Worm (Caenorhabditis elegans) whole organism, mixed stage, embryonic: Measurements from ENCODE around the gene hpd-1.

ENCODE experiments used
- M03D4.4 ChIP-seq: sonication (generic microtip); optimal IDR thresholded peaks from 2 replicates; lab custom pipeline; 2017; ENCODE audit warnings: mild to moderate bottlenecking, missing genetic modification characterization, missing compliant biosample characterization
- elt-1 ChIP-seq: sonication (generic microtip); optimal IDR thresholded peaks from 2 replicates; lab custom pipeline; 2017; ENCODE audit warnings: missing genetic modification characterization, mild to moderate bottlenecking, missing compliant biosample characterization, antibody characterized with exemption, moderate library complexity, borderline replicate concordance; ENCODE audit not compliant: insufficient read depth
- nhr-237 ChIP-seq: fragments of 150-350 bp; optimal IDR thresholded peaks from 2 replicates; lab custom pipeline; 2014; ENCODE audit warnings: missing biosample characterization, missing genetic modification characterization
- nhr-28 ChIP-seq: fragments of 150-350 bp; optimal IDR thresholded peaks from 2 replicates; lab custom pipeline; 2014; ENCODE audit warnings: missing biosample characterization, missing genetic modification characterization
- nhr-76 ChIP-seq: sonication (generic microtip); optimal IDR thresholded peaks from 2 replicates; lab custom pipeline; 2017; ENCODE audit warnings: missing biosample characterization, missing genetic modification characterization
- pha-4 ChIP-seq: fragments of 150-350 bp; optimal IDR thresholded peaks from 2 replicates; lab custom pipeline; 2018; ENCODE audit warnings: missing biosample characterization, missing genetic modification reagents, missing genetic modification characterization

- TF ChIP-seq pha-4 (tag; lab: Kevin White, UChicago) (no peak), M03D4.4 (tag; lab: Kevin White, UChicago) (no peak), nhr-237 (no peak), nhr-28 (tag; lab: Kevin White, UChicago) (no peak), nhr-76 (tag; lab: Kevin White, UChicago) (no peak), elt-1 (tag; lab: Kevin White, UChicago) (no peak)
These were observed 12.3 kb upstream of the hpd-1 start for ce11 chrIII:10523025-10523424.
